Worm (Caenorhabditis elegans): ENCODE data around the gene hhat-1.

- no peak for TF ChIP-seq nhr-77 (tag; optimal IDR thresholded peaks at IDR 0.05)
- TF ChIP-seq unc-39 (tag; optimal IDR thresholded peaks at IDR 0.05), result no peak
- TF ChIP-seq sea-2 (GFP tag; optimal IDR thresholded peaks at IDR 0.05), result no peak
- no peak for TF ChIP-seq aly-2 (tag; optimal IDR thresholded peaks at IDR 0.05)
- no peak for TF ChIP-seq ceh-16 (tag; optimal IDR thresholded peaks at IDR 0.05)
- no peak for TF ChIP-seq nhr-12 (tag; optimal IDR thresholded peaks at IDR 0.05)
- no peak for TF ChIP-seq ceh-9 (tag; optimal IDR thresholded peaks at IDR 0.05)
Observed at ce11 chrII:14632823-14633222, 45.4 kb upstream of the hhat-1 start, which contains the start of gene C38C6.3.
